Worm (Caenorhabditis elegans) whole organism, L4 larva: ENCODE results near the gene F53F1.3.
"Not testable (repeated sequence)": the region's sequence is repeated elsewhere in the genome, so short reads cannot be mapped to it uniquely, and the experiment has no call there.

Source experiments
- F10B5.3 ChIP-seq: sonication (generic microtip); optimal IDR thresholded peaks from 2 replicates; lab custom pipeline; 2016; ENCODE audit warnings: mild to moderate bottlenecking, missing genetic modification characterization, missing compliant biosample characterization
- F26F4.8 ChIP-seq: fragments of 200-800 bp; sonication (Bioruptor generic); conservative IDR thresholded peaks from 2 replicates; pipeline ENCODE4 v1.3.6; 2022; ENCODE audit warnings: missing genetic modification characterization, missing compliant biosample characterization
- F37D6.2 ChIP-seq: sonication (generic microtip); optimal IDR thresholded peaks from 2 replicates; lab custom pipeline; 2016; ENCODE audit warnings: mild to moderate bottlenecking, missing genetic modification characterization, missing compliant biosample characterization
- F44E2.7 ChIP-seq: fragments of 200-800 bp; sonication (Bioruptor generic); IDR thresholded peaks from 2 replicates; pipeline ENCODE4 v2.1.2; 2022; ENCODE audit warnings: missing genetic modification characterization, missing compliant biosample characterization
- T26A8.4 ChIP-seq: fragments of 200-800 bp; sonication (Bioruptor generic); IDR thresholded peaks from 2 replicates; pipeline ENCODE4 v1.3.6; 2022; ENCODE audit warnings: missing genetic modification characterization, missing compliant biosample characterization
- Y48G9A.11 ChIP-seq: fragments of 200-800 bp; sonication (Bioruptor generic); IDR thresholded peaks from 2 replicates; pipeline ENCODE4 v1.3.6; 2022; ENCODE audit warnings: missing genetic modification reagents, missing genetic modification characterization, missing compliant biosample characterization
- ZK546.5 ChIP-seq, 2 experiments: sonication (generic microtip); optimal IDR thresholded peaks; 2 replicates each; lab custom pipeline; 2017; ENCODE audit warnings: missing biosample characterization in 2 of 2, missing genetic modification characterization in 2 of 2
- aha-1 ChIP-seq: fragments of 150-350 bp; peaks from one replicate; lab custom pipeline; 2014; ENCODE audit warnings: missing biosample characterization, missing genetic modification characterization
- ceh-44 ChIP-seq: fragments of 200-800 bp; sonication (Bioruptor generic); IDR thresholded peaks from 2 replicates; pipeline ENCODE4 v1.3.6; 2022; ENCODE audit warnings: missing genetic modification reagents, missing genetic modification characterization, missing compliant biosample characterization
- ceh-82 ChIP-seq: sonication (generic microtip); optimal IDR thresholded peaks from 2 replicates; lab custom pipeline; 2017; ENCODE audit warnings: missing biosample characterization, missing genetic modification characterization
- cey-2 ChIP-seq: sonication (generic microtip); optimal IDR thresholded peaks from 3 replicates; lab custom pipeline; 2017; ENCODE audit warnings: missing genetic modification characterization, mild to moderate bottlenecking, missing compliant biosample characterization, antibody characterized with exemption, borderline replicate concordance; ENCODE audit not compliant: insufficient read depth
- daf-16 ChIP-seq, 3 experiments: sonication (generic microtip); optimal IDR thresholded peaks; 2 replicates each; lab custom pipeline; 2016 to 2017; ENCODE audit warnings: missing genetic modification characterization in 3 of 3, missing genetic modification reagents in 3 of 3, mild to moderate bottlenecking in 2 of 3, missing compliant biosample characterization in 2 of 3, missing biosample characterization in 1 of 3, moderate library complexity in 1 of 3
- daf-19 ChIP-seq: fragments of 200-800 bp; sonication (Bioruptor generic); conservative IDR thresholded peaks from 2 replicates; pipeline ENCODE4 v1.3.6; 2022; ENCODE audit warnings: missing genetic modification characterization, missing compliant biosample characterization
- dmd-6 ChIP-seq: fragments of 200-800 bp; sonication (Bioruptor generic); IDR thresholded peaks from 2 replicates; pipeline ENCODE4 v1.3.6; 2022; ENCODE audit warnings: missing genetic modification reagents, missing genetic modification characterization, missing compliant biosample characterization
- dmd-8 ChIP-seq: fragments of 200-800 bp; sonication (Bioruptor generic); IDR thresholded peaks from 2 replicates; pipeline ENCODE4 v1.3.6; 2022; ENCODE audit warnings: missing genetic modification characterization, missing compliant biosample characterization
- duxl-1 ChIP-seq: sonication (generic microtip); optimal IDR thresholded peaks from 2 replicates; lab custom pipeline; 2016; ENCODE audit warnings: mild to moderate bottlenecking, missing genetic modification characterization, moderate library complexity, missing compliant biosample characterization; ENCODE audit not compliant: poor library complexity
- dve-1 ChIP-seq: sonication (generic microtip); optimal IDR thresholded peaks from 2 replicates; lab custom pipeline; 2017; ENCODE audit warnings: antibody characterized with exemption, mild to moderate bottlenecking, missing genetic modification characterization, missing compliant biosample characterization; ENCODE audit not compliant: insufficient read depth
- fos-1 ChIP-seq: fragments of 150-350 bp; optimal IDR thresholded peaks from 2 replicates; lab custom pipeline; 2014; ENCODE audit warnings: missing biosample characterization, missing genetic modification characterization
- lim-7 ChIP-seq: fragments of 200-800 bp; sonication (Bioruptor generic); IDR thresholded peaks from 2 replicates; pipeline ENCODE4 v1.3.6; 2022; ENCODE audit warnings: missing genetic modification characterization, missing compliant biosample characterization
- lin-1 ChIP-seq: fragments of 200-800 bp; sonication (Bioruptor generic); IDR thresholded peaks from 2 replicates; pipeline ENCODE4 v1.3.6; 2022; ENCODE audit warnings: missing genetic modification reagents, missing genetic modification characterization, missing compliant biosample characterization
- lin-13 ChIP-seq: fragments of 150-350 bp; optimal IDR thresholded peaks from 2 replicates; lab custom pipeline; 2014; ENCODE audit warnings: missing biosample characterization, missing genetic modification reagents, missing genetic modification characterization
- lin-39 ChIP-seq: fragments of 150-350 bp; optimal IDR thresholded peaks from 2 replicates; lab custom pipeline; 2014; ENCODE audit warnings: missing biosample characterization, missing genetic modification reagents, missing genetic modification characterization
- madf-5 ChIP-seq, 2 experiments: fragments of 200-800 bp; sonication (Bioruptor generic); IDR thresholded peaks; 2 replicates each; pipeline ENCODE4 v1.3.6; 2022; ENCODE audit warnings: missing compliant biosample characterization in 2 of 2, missing genetic modification characterization in 2 of 2
- mes-2 ChIP-seq: sonication (generic microtip); optimal IDR thresholded peaks from 2 replicates; lab custom pipeline; 2016; ENCODE audit warnings: missing genotype, mild to moderate bottlenecking, missing genetic modification characterization, missing compliant biosample characterization; ENCODE audit not compliant: poor library complexity, severe bottlenecking
- nhr-10 ChIP-seq: fragments of 150-350 bp; optimal IDR thresholded peaks from 2 replicates; lab custom pipeline; 2014; ENCODE audit warnings: missing biosample characterization, missing genetic modification characterization
- nhr-28 ChIP-seq: fragments of 150-350 bp; optimal IDR thresholded peaks from 2 replicates; lab custom pipeline; 2014; ENCODE audit warnings: missing biosample characterization, missing genetic modification characterization
- nhr-6 ChIP-seq: fragments of 150-350 bp; optimal IDR thresholded peaks from 2 replicates; lab custom pipeline; 2014; ENCODE audit warnings: missing biosample characterization, missing genetic modification characterization
- nhr-77 ChIP-seq: fragments of 150-350 bp; optimal IDR thresholded peaks from 2 replicates; lab custom pipeline; 2014; ENCODE audit warnings: missing biosample characterization, missing genetic modification characterization
- php-3 ChIP-seq: fragments of 200-800 bp; sonication (Bioruptor generic); IDR thresholded peaks from 2 replicates; pipeline ENCODE4 v1.3.6; 2022; ENCODE audit warnings: missing genetic modification reagents, missing genetic modification characterization, missing compliant biosample characterization
- pqm-1 ChIP-seq: sonication (generic microtip); optimal IDR thresholded peaks from 2 replicates; lab custom pipeline; 2017; ENCODE audit warnings: missing biosample characterization, missing genetic modification characterization
- skn-1 ChIP-seq: fragments of 150-350 bp; optimal IDR thresholded peaks from 2 replicates; lab custom pipeline; 2014; ENCODE audit warnings: missing biosample characterization, missing genetic modification characterization
- spr-1 ChIP-seq: sonication (generic microtip); optimal IDR thresholded peaks from 2 replicates; lab custom pipeline; 2016; ENCODE audit warnings: mild to moderate bottlenecking, missing genetic modification characterization, missing compliant biosample characterization
- unc-62 ChIP-seq, 3 experiments: fragments of 150-350 bp in 1 of 3; sonication (generic microtip); optimal IDR thresholded peaks in 2 of 3; peaks in 1 of 3; 1 replicate in 1 of 3; 2 replicates in 2 of 3; lab custom pipeline; 2014 to 2017; ENCODE audit warnings: missing biosample characterization in 3 of 3, missing genetic modification characterization in 3 of 3, missing genetic modification reagents in 3 of 3, missing genotype in 1 of 3
- vab-7 ChIP-seq: fragments of 200-800 bp; sonication (Bioruptor generic); IDR thresholded peaks from 2 replicates; pipeline ENCODE4 v1.3.6; 2022; ENCODE audit warnings: missing genetic modification reagents, missing genetic modification characterization, missing compliant biosample characterization
- zfp-2 ChIP-seq: sonication (generic microtip); optimal IDR thresholded peaks from 2 replicates; lab custom pipeline; 2016; ENCODE audit warnings: mild to moderate bottlenecking, missing genetic modification characterization, missing compliant biosample characterization
- zfp-3 ChIP-seq: fragments of 200-800 bp; sonication (Bioruptor generic); conservative IDR thresholded peaks from 2 replicates; pipeline ENCODE4 v1.3.6; 2022; ENCODE audit warnings: missing genetic modification reagents, missing genetic modification characterization, missing compliant biosample characterization
- zip-2 ChIP-seq: fragments of 150-350 bp; optimal IDR thresholded peaks from 2 replicates; lab custom pipeline; 2014; ENCODE audit warnings: missing biosample characterization, missing genetic modification characterization
- ztf-11 ChIP-seq: fragments of 150-350 bp; optimal IDR thresholded peaks from 2 replicates; lab custom pipeline; 2014; ENCODE audit warnings: missing biosample characterization, missing genetic modification characterization

Gene F53F1.3

ce11 chrV:13442819-13443218 lies 34.8 kb downstream of the F53F1.3 start (continued):
- TF ChIP-seq spr-1 (tag; lab: Kevin White, UChicago) (no peak), php-3 (GFP tag; lab: Robert Waterston, UW) (no peak), nhr-77 (no peak), lim-7 (GFP tag; lab: Robert Waterston, UW) (0 out of 2 replicates have a peak, but pooled peaks have one; percentile 17), lin-13 (GFP tag; lab: Kevin White, UChicago) (no peak), F37D6.2 (no peak), dmd-8 (GFP tag; lab: Robert Waterston, UW) (0 out of 2 replicates have a peak, but pooled peaks have one; percentile 40)

- TF ChIP-seq mes-2 (tag; lab: Kevin White, UChicago); skn-1 (tag; lab: Kevin White, UChicago); ZK546.5 (tag; optimal IDR thresholded peaks at IDR 0.05; lab: Kevin White, UChicago): not testable (repeated sequence)
Observed at ce11 chrV:13443535-13443934, 35.5 kb downstream of the F53F1.3 start, which contains the start of gene Y2H9A.6. Gene Y2H9A.6 (plus strand): TSS chrV:13443835.

- TF ChIP-seq nhr-6 (tag; lab: Kevin White, UChicago) (peak; percentile 29), zfp-2 (tag; lab: Kevin White, UChicago) (no peak), ztf-11 (tag; lab: Kevin White, UChicago) (no peak), zip-2 (tag; lab: Kevin White, UChicago) (no peak), zfp-3 (no peak), madf-5 (GFP tag; IDR thresholded peaks at IDR 0.05; lab: Robert Waterston, UW) (no peak), F37D6.2 (no peak), pqm-1 (tag; lab: Kevin White, UChicago) (peak; percentile 37), lin-39 (tag; lab: Kevin White, UChicago) (no peak), dve-1 (tag; lab: Kevin White, UChicago) (peak; percentile 36), aha-1 (tag; lab: Kevin White, UChicago) (no peak), lin-1 (GFP tag; lab: Robert Waterston, UW) (no peak), daf-16 (GFP tag; optimal IDR thresholded peaks at IDR 0.05; lab: Kevin White, UChicago) (no peak), daf-16 (tag; optimal IDR thresholded peaks at IDR 0.05; lab: Kevin White, UChicago) (peak; percentile 93), vab-7 (GFP tag; lab: Robert Waterston, UW) (no peak), skn-1 (tag; lab: Kevin White, UChicago) (no peak), ceh-82 (tag; lab: Kevin White, UChicago) (no peak), nhr-10 (tag; lab: Kevin White, UChicago) (no peak), dmd-6 (GFP tag; lab: Robert Waterston, UW) (no peak), ZK546.5 (tag; optimal IDR thresholded peaks at IDR 0.05; lab: Kevin White, UChicago) (no peak), nhr-28 (tag; lab: Kevin White, UChicago) (peak; percentile 84), fos-1 (tag; lab: Kevin White, UChicago) (no peak), Y48G9A.11 (GFP tag; lab: Robert Waterston, UW) (no peak), F10B5.3 (tag; lab: Kevin White, UChicago) (no peak), daf-19 (GFP tag; lab: Robert Waterston, UW) (no peak), F44E2.7 (GFP tag; lab: Robert Waterston, UW) (no peak), ceh-44 (GFP tag; lab: Robert Waterston, UW) (no peak), unc-62 (GFP tag; optimal IDR thresholded peaks at IDR 0.05 in 1 of 2; lab: Kevin White, UChicago) (peak in 1 of 2 experiments; percentile 94), unc-62 (tag; optimal IDR thresholded peaks at IDR 0.05; lab: Kevin White, UChicago) (no peak), T26A8.4 (no peak), F26F4.8 (GFP tag; lab: Robert Waterston, UW) (no peak), cey-2 (no peak), duxl-1 (tag; lab: Kevin White, UChicago) (no peak)
- TF ChIP-seq, all 104 proteins: peak for 6
Observed at ce11 chrV:13445229-13445949, 37.3 kb downstream of the F53F1.3 start, which contains the start of gene Y2H9A.4. Gene Y2H9A.4 (plus strand): TSS chrV:13445899.
